Fruit fly (Drosophila melanogaster) whole organism, embryonic: ENCODE results near the gene HemK1.

ENCODE experiments used
- CG10147 ChIP-seq: fragments of 200-800 bp; sonication (Bioruptor generic); optimal IDR thresholded peaks from 2 replicates; lab custom pipeline; 2019; ENCODE audit warnings: missing biosample characterization, mild to moderate bottlenecking, missing genetic modification characterization, moderate library complexity
- CG10209 ChIP-seq: fragments of 200-800 bp; sonication (Bioruptor generic); optimal IDR thresholded peaks from 3 replicates; lab custom pipeline; 2017; ENCODE audit warnings: missing biosample characterization, mild to moderate bottlenecking, missing genetic modification characterization, missing genetic modification reagents
- CG10267 ChIP-seq: fragments of 200-800 bp; sonication (Bioruptor generic); optimal IDR thresholded peaks from 2 replicates; lab custom pipeline; 2018; ENCODE audit warnings: missing biosample characterization, mild to moderate bottlenecking, missing genetic modification characterization, moderate library complexity
- CG11723 ChIP-seq: fragments of 200-800 bp; sonication (Bioruptor generic); optimal IDR thresholded peaks from 2 replicates; lab custom pipeline; 2017; ENCODE audit warnings: missing biosample characterization, mild to moderate bottlenecking, missing genetic modification characterization
- CG12071 ChIP-seq: fragments of 200-800 bp; sonication (Bioruptor generic); optimal IDR thresholded peaks from 3 replicates; lab custom pipeline; 2018; ENCODE audit warnings: missing biosample characterization, mild to moderate bottlenecking, missing genetic modification characterization
- CG13775 ChIP-seq: fragments of 200-800 bp; sonication (Bioruptor generic); optimal IDR thresholded peaks from 3 replicates; lab custom pipeline; 2017; ENCODE audit warnings: missing biosample characterization, mild to moderate bottlenecking, missing genetic modification characterization
- CG15479 ChIP-seq: fragments of 200-800 bp; sonication (Bioruptor generic); optimal IDR thresholded peaks from 3 replicates; lab custom pipeline; 2019; ENCODE audit warnings: missing biosample characterization, mild to moderate bottlenecking, missing genetic modification characterization, moderate library complexity
- CG17802 ChIP-seq: fragments of 200-800 bp; sonication (Bioruptor generic); optimal IDR thresholded peaks from 2 replicates; lab custom pipeline; 2018; ENCODE audit warnings: missing biosample characterization, mild to moderate bottlenecking, missing genetic modification characterization, moderate library complexity
- CG31388 ChIP-seq: fragments of 200-800 bp; sonication (Bioruptor generic); optimal IDR thresholded peaks from 2 replicates; lab custom pipeline; 2016; ENCODE audit warnings: missing biosample characterization, missing genetic modification characterization
- CG31441 ChIP-seq: fragments of 200-800 bp; sonication (Bioruptor generic); IDR thresholded peaks from 2 replicates; pipeline ENCODE4 v1.3.6; 2022; ENCODE audit warnings: missing biosample characterization, missing genetic modification characterization
- CG34376 ChIP-seq: fragments of 200-800 bp; sonication (Bioruptor generic); optimal IDR thresholded peaks from 2 replicates; lab custom pipeline; 2018; ENCODE audit warnings: missing biosample characterization, mild to moderate bottlenecking, missing genetic modification characterization
- CG43689 ChIP-seq: fragments of 200-800 bp; sonication (Bioruptor generic); IDR thresholded peaks from 2 replicates; pipeline ENCODE4 v1.3.6; 2022; ENCODE audit warnings: missing biosample characterization, missing genetic modification characterization
- CG7271 ChIP-seq: fragments of 200-800 bp; sonication (Bioruptor generic); optimal IDR thresholded peaks from 2 replicates; lab custom pipeline; 2018; ENCODE audit warnings: missing biosample characterization, mild to moderate bottlenecking, missing genetic modification characterization, moderate library complexity
- CG7745 ChIP-seq: fragments of 200-800 bp; sonication (Bioruptor generic); optimal IDR thresholded peaks from 2 replicates; lab custom pipeline; 2018; ENCODE audit warnings: missing biosample characterization, mild to moderate bottlenecking, missing genetic modification characterization, moderate library complexity
- CG9932 ChIP-seq: fragments of 200-800 bp; sonication (Bioruptor generic); IDR thresholded peaks from 2 replicates; pipeline ENCODE4 v1.3.6; 2022; ENCODE audit warnings: missing biosample characterization, missing genetic modification characterization
- Chrac-16 ChIP-seq: fragments of 200-800 bp; sonication (Bioruptor generic); optimal IDR thresholded peaks from 3 replicates; lab custom pipeline; 2016; ENCODE audit warnings: missing biosample characterization, missing genetic modification characterization
- D ChIP-seq, 2 experiments: fragments of 200-800 bp in 1 of 2; fragments of >200 bp in 1 of 2; sonication (Bioruptor generic) in 1 of 2; optimal IDR thresholded peaks; 2 replicates in 1 of 2; 3 replicates in 1 of 2; lab custom pipeline; 2017; ENCODE audit warnings: mild to moderate bottlenecking in 1 of 2, missing biosample characterization in 1 of 2, missing genetic modification characterization in 1 of 2, missing genetic modification reagents in 1 of 2
- Dip3 ChIP-seq: fragments of 200-800 bp; sonication (Bioruptor generic); optimal IDR thresholded peaks from 3 replicates; lab custom pipeline; 2016; ENCODE audit warnings: missing biosample characterization, missing genetic modification characterization
- Dref ChIP-seq: fragments of 200-800 bp; sonication (Bioruptor generic); IDR thresholded peaks from 2 replicates; pipeline ENCODE4 v1.3.6; 2022; ENCODE audit warnings: missing biosample characterization, missing genetic modification characterization
- E2f2 ChIP-seq: fragments of 200-800 bp; sonication (Bioruptor generic); IDR thresholded peaks from 2 replicates; pipeline ENCODE4 v1.3.6; 2022; ENCODE audit warnings: missing biosample characterization, missing genetic modification characterization
- Ets97D ChIP-seq: fragments of 200-800 bp; sonication (Bioruptor generic); optimal IDR thresholded peaks from 3 replicates; lab custom pipeline; 2016; ENCODE audit warnings: missing biosample characterization, missing genetic modification characterization
- GATAe ChIP-seq: fragments of 200-800 bp; sonication (Bioruptor generic); conservative IDR thresholded peaks from 2 replicates; pipeline ENCODE4 v1.3.6; 2022; ENCODE audit warnings: missing biosample characterization, missing genetic modification characterization
- Gsc ChIP-seq: fragments of 200-800 bp; sonication (Bioruptor generic); IDR thresholded peaks from 2 replicates; pipeline ENCODE4 v1.3.6; 2022; ENCODE audit warnings: missing biosample characterization, missing genetic modification characterization
- Mrtf ChIP-seq: fragments of 200-800 bp; sonication (Bioruptor generic); IDR thresholded peaks from 3 replicates; pipeline ENCODE4 v1.3.6; 2022; ENCODE audit warnings: missing biosample characterization, missing genetic modification characterization
- NK7.1 ChIP-seq: fragments of 200-800 bp; sonication (Bioruptor generic); optimal IDR thresholded peaks from 3 replicates; lab custom pipeline; 2016; ENCODE audit warnings: missing biosample characterization, missing genetic modification characterization
- Ptx1 ChIP-seq: fragments of 200-800 bp; sonication (Bioruptor generic); IDR thresholded peaks from 2 replicates; pipeline ENCODE4 v1.3.6; 2022; ENCODE audit warnings: missing biosample characterization, missing genetic modification characterization
- Taf1 ChIP-seq: fragments of 200-800 bp; sonication (Bioruptor generic); IDR thresholded peaks from 2 replicates; pipeline ENCODE4 v1.3.6; 2022; ENCODE audit warnings: missing biosample characterization, missing genetic modification characterization
- ato ChIP-seq: fragments of 200-800 bp; sonication (Bioruptor generic); IDR thresholded peaks from 2 replicates; pipeline ENCODE4 v1.3.6; 2022; ENCODE audit warnings: missing biosample characterization, missing genetic modification characterization; ENCODE audit not compliant: partially characterized antibody
- br ChIP-seq: fragments of >200 bp; optimal IDR thresholded peaks from 2 replicates; lab custom pipeline; 2017
- chn ChIP-seq: fragments of 200-800 bp; sonication (Bioruptor generic); optimal IDR thresholded peaks from 2 replicates; lab custom pipeline; 2016; ENCODE audit warnings: missing biosample characterization, missing genetic modification characterization
- crc ChIP-seq: fragments of 200-800 bp; sonication (Bioruptor generic); optimal IDR thresholded peaks from 2 replicates; lab custom pipeline; 2016; ENCODE audit warnings: missing biosample characterization, missing genetic modification characterization
- fru ChIP-seq: fragments of >200 bp; optimal IDR thresholded peaks from 2 replicates; lab custom pipeline; 2017
- ftz-f1 ChIP-seq: fragments of 200-800 bp; sonication (Bioruptor generic); optimal IDR thresholded peaks from 2 replicates; lab custom pipeline; 2016; ENCODE audit warnings: missing biosample characterization, missing genetic modification characterization
- inv ChIP-seq: fragments of 200-800 bp; sonication (Bioruptor generic); IDR thresholded peaks from 2 replicates; pipeline ENCODE4 v1.3.6; 2022; ENCODE audit warnings: missing biosample characterization, missing genetic modification characterization; ENCODE audit not compliant: partially characterized antibody
- lab ChIP-seq: fragments of 200-800 bp; sonication (Bioruptor generic); optimal IDR thresholded peaks from 3 replicates; lab custom pipeline; 2017; ENCODE audit warnings: missing biosample characterization, missing genetic modification characterization, mild to moderate bottlenecking, moderate library complexity, missing genetic modification reagents
- lilli ChIP-seq: fragments of 200-800 bp; sonication (Bioruptor generic); optimal IDR thresholded peaks from 3 replicates; lab custom pipeline; 2016; ENCODE audit warnings: missing biosample characterization, missing genetic modification characterization
- lola ChIP-seq, 3 experiments: fragments of >200 bp in 2 of 3; fragments of 200-800 bp in 1 of 3; sonication (Bioruptor generic) in 1 of 3; optimal IDR thresholded peaks; 2 replicates each; lab custom pipeline; 2017 to 2019; ENCODE audit warnings: missing biosample characterization in 3 of 3, missing genetic modification characterization in 3 of 3, mild to moderate bottlenecking in 1 of 3, moderate library complexity in 1 of 3
- nau ChIP-seq: fragments of 200-800 bp; sonication (Bioruptor generic); optimal IDR thresholded peaks from 3 replicates; lab custom pipeline; 2017; ENCODE audit warnings: missing biosample characterization, mild to moderate bottlenecking, missing genetic modification characterization, missing genetic modification reagents
- pb ChIP-seq: fragments of 200-800 bp; sonication (Bioruptor generic); optimal IDR thresholded peaks from 3 replicates; lab custom pipeline; 2016; ENCODE audit warnings: missing biosample characterization, missing genetic modification characterization
- pfk ChIP-seq: fragments of 200-800 bp; sonication (Bioruptor generic); optimal IDR thresholded peaks from 2 replicates; lab custom pipeline; 2018; ENCODE audit warnings: missing biosample characterization, mild to moderate bottlenecking, missing genetic modification characterization, moderate library complexity
- pros ChIP-seq: fragments of 200-800 bp; sonication (Bioruptor generic); optimal IDR thresholded peaks from 3 replicates; lab custom pipeline; 2019; ENCODE audit warnings: missing biosample characterization, mild to moderate bottlenecking, missing genetic modification characterization, moderate library complexity
- scrt ChIP-seq: fragments of 200-800 bp; sonication (Bioruptor generic); optimal IDR thresholded peaks from 2 replicates; lab custom pipeline; 2018; ENCODE audit warnings: missing biosample characterization, mild to moderate bottlenecking, missing genetic modification characterization, moderate library complexity
- sima ChIP-seq: fragments of 200-800 bp; sonication (Bioruptor generic); optimal IDR thresholded peaks from 2 replicates; lab custom pipeline; 2016; ENCODE audit warnings: missing biosample characterization, missing genetic modification characterization
- stc ChIP-seq: fragments of 200-800 bp; sonication (Bioruptor generic); IDR thresholded peaks from 2 replicates; pipeline ENCODE4 v1.3.6; 2022; ENCODE audit warnings: missing biosample characterization, missing genetic modification characterization
- tll ChIP-seq, 2 experiments: fragments of 200-800 bp in 1 of 2; fragments of >200 bp in 1 of 2; sonication (Bioruptor generic) in 1 of 2; optimal IDR thresholded peaks; 2 replicates each; lab custom pipeline; 2017 to 2019; ENCODE audit warnings: missing biosample characterization in 2 of 2, missing genetic modification characterization in 2 of 2, mild to moderate bottlenecking in 1 of 2, moderate library complexity in 1 of 2
- toy ChIP-seq: fragments of 200-800 bp; sonication (Bioruptor generic); IDR thresholded peaks from 2 replicates; pipeline ENCODE4 v1.3.6; 2022; ENCODE audit warnings: missing biosample characterization, missing genetic modification characterization
- trh ChIP-seq: fragments of 200-800 bp; sonication (Bioruptor generic); optimal IDR thresholded peaks from 2 replicates; lab custom pipeline; 2016; ENCODE audit warnings: missing biosample characterization, missing genetic modification characterization
- zen ChIP-seq: fragments of 200-800 bp; sonication (Bioruptor generic); optimal IDR thresholded peaks from 3 replicates; lab custom pipeline; 2018; ENCODE audit warnings: missing biosample characterization, mild to moderate bottlenecking, missing genetic modification characterization, moderate library complexity
- zf30C ChIP-seq: fragments of 200-800 bp; sonication (Bioruptor generic); optimal IDR thresholded peaks from 3 replicates; lab custom pipeline; 2018; ENCODE audit warnings: missing biosample characterization, mild to moderate bottlenecking, missing genetic modification characterization

HemK1 gene

DNA sequence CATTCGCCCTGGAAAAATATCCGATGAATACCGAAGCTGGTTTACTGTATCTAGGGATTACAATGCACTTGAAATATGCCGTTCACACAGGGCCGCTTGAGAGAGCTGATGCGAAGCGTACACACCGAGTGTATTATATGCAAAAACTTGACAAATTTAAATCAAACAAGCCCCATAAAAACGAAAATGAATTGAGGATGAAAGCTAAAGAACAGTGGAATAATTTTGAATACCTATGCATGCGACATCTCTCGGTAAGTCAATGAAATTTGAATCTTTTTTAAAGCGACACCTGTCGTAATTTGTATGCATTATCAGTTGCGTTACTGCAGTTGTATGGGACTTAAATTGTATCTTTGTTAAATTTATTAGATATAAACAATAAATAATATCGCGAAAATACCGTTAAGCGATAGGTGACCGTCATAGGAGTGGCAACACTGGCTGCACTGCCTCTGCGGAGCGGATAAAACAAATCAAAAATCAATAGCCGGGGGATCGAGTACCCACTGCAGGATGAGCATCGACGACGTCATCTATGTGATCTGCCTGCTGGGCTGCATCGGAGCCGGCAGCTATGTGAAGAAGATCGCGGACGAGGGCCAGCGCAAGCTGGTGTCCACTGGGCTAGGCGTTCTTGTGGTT, 11.4 kb downstream of the HemK1 start, which contains the start of gene frj (continued):
- TF ChIP-seq Dref (GFP tag; lab: Robert Waterston, UW) = peak; percentile 51
- no peak for TF ChIP-seq GATAe (GFP tag; lab: Robert Waterston, UW)
- peak; percentile 55 for TF ChIP-seq chn (GFP tag; lab: Kevin White, UChicago)
- TF ChIP-seq CG7271 = no peak
- TF ChIP-seq CG10147 (GFP tag; lab: Kevin White, UChicago) = peak; percentile 50
- TF ChIP-seq inv (GFP tag; lab: Robert Waterston, UW) = peak; percentile 52; the same call in 1 of the 2 replicates
- no peak for TF ChIP-seq br
- peak; percentile 37 for TF ChIP-seq CG34376 (GFP tag; lab: Kevin White, UChicago)
- peak; percentile 41 for TF ChIP-seq pb (GFP tag; lab: Kevin White, UChicago)
- TF ChIP-seq CG11723 (GFP tag; lab: Kevin White, UChicago) = peak; percentile 9
- TF ChIP-seq lab (GFP tag; lab: Kevin White, UChicago) = peak; percentile 66
- peak in 1 of 2 experiments; percentile 91 for TF ChIP-seq tll (GFP tag; optimal IDR thresholded peaks at IDR 0.05; lab: Kevin White, UChicago)
- no peak for TF ChIP-seq nau (GFP tag; lab: Kevin White, UChicago)
- peak; percentile 55 for TF ChIP-seq E2f2 (GFP tag; lab: Robert Waterston, UW)
- no peak for TF ChIP-seq pros
- peak; percentile 69 for TF ChIP-seq CG10267
- no peak for TF ChIP-seq fru (lab: Kevin White, UChicago)
- peak in 2 of 3 experiments; percentile 26 to 91 for TF ChIP-seq lola (GFP tag; optimal IDR thresholded peaks at IDR 0.05; lab: Kevin White, UChicago)
- TF ChIP-seq Gsc (GFP tag; lab: Robert Waterston, UW) = no peak
- peak; percentile 73 for TF ChIP-seq zen (tag; lab: Kevin White, UChicago)
- peak; percentile 95 for TF ChIP-seq CG17802 (tag; lab: Kevin White, UChicago)
- TF ChIP-seq NK7.1 (GFP tag; lab: Kevin White, UChicago) = no peak
- no peak for TF ChIP-seq Taf1
- TF ChIP-seq CG43689 (GFP tag; lab: Robert Waterston, UW) = no peak
- peak; percentile 90 for TF ChIP-seq Ets97D (GFP tag; lab: Kevin White, UChicago)
- TF ChIP-seq CG13775 (GFP tag; lab: Kevin White, UChicago) = peak; percentile 69
- TF ChIP-seq CG15479 (GFP tag; lab: Kevin White, UChicago) = no peak
- TF ChIP-seq D (optimal IDR thresholded peaks at IDR 0.05; lab: Kevin White, UChicago) = peak; percentile 29
- peak; percentile 36 for TF ChIP-seq D (GFP tag; optimal IDR thresholded peaks at IDR 0.05; lab: Kevin White, UChicago)
- no peak for TF ChIP-seq scrt (GFP tag; lab: Kevin White, UChicago)
- TF ChIP-seq trh (GFP tag; lab: Kevin White, UChicago) = no peak
- 0 out of 2 replicates have a peak, but pooled peaks have one; percentile 5 for TF ChIP-seq stc (GFP tag; lab: Robert Waterston, UW)
- no peak for TF ChIP-seq sima (GFP tag; lab: Kevin White, UChicago)
- TF ChIP-seq CG10209 = peak; percentile 53
- TF ChIP-seq CG7745 = no peak
- TF ChIP-seq Ptx1 (GFP tag; lab: Robert Waterston, UW) = peak; percentile 80
- peak; percentile 67 for TF ChIP-seq Mrtf (GFP tag; lab: Robert Waterston, UW)
- no peak for TF ChIP-seq pfk (GFP tag; lab: Kevin White, UChicago)
- TF ChIP-seq CG31441 (GFP tag; lab: Robert Waterston, UW) = peak; percentile 73
- peak; percentile 29 for TF ChIP-seq crc (GFP tag; lab: Kevin White, UChicago)
- TF ChIP-seq CG9932 = peak; percentile 77
- peak; percentile 61 for TF ChIP-seq Dip3 (GFP tag; lab: Kevin White, UChicago)
- no peak for TF ChIP-seq CG12071
- peak; percentile 63 for TF ChIP-seq Chrac-16 (GFP tag; lab: Kevin White, UChicago)
- peak; percentile 46 for TF ChIP-seq CG31388
- TF ChIP-seq lilli (GFP tag; lab: Kevin White, UChicago) = peak; percentile 70
- no peak for TF ChIP-seq toy (GFP tag; lab: Robert Waterston, UW)
- no peak for TF ChIP-seq zf30C (GFP tag; lab: Kevin White, UChicago)
- TF ChIP-seq ftz-f1 (GFP tag; lab: Kevin White, UChicago) = no peak
- TF ChIP-seq ato (GFP tag; lab: Robert Waterston, UW) = 0 out of 2 replicates have a peak, but pooled peaks have one; percentile 14
